Fruit fly (Drosophila melanogaster) whole organism, embryonic: ENCODE results near the gene CG34462.

Experiments
- Awh ChIP-seq: fragments of 200-800 bp; sonication (Bioruptor generic); IDR thresholded peaks from 2 replicates; pipeline ENCODE4, ENCODE4 v1.3.6; 2022; ENCODE audit warnings: missing biosample characterization, missing genetic modification characterization
- Bdp1 ChIP-seq: fragments of 200-800 bp; sonication (Bioruptor generic); optimal IDR thresholded peaks from 3 replicates; lab custom pipeline; 2016; ENCODE audit warnings: missing biosample characterization, missing genetic modification characterization
- CG10543 ChIP-seq: fragments of 200-800 bp; sonication (Bioruptor generic); optimal IDR thresholded peaks from 3 replicates; lab custom pipeline; 2017; ENCODE audit warnings: missing biosample characterization, mild to moderate bottlenecking, missing genetic modification characterization, moderate library complexity
- CG10565 ChIP-seq: fragments of 200-800 bp; sonication (Bioruptor generic); optimal IDR thresholded peaks from 3 replicates; lab custom pipeline; 2016; ENCODE audit warnings: missing biosample characterization, mild to moderate bottlenecking, missing genetic modification characterization
- CG12299 ChIP-seq: fragments of 200-800 bp; sonication (Bioruptor generic); optimal IDR thresholded peaks from 2 replicates; lab custom pipeline; 2018; ENCODE audit warnings: missing biosample characterization, mild to moderate bottlenecking, missing genetic modification characterization
- CG16779 ChIP-seq: fragments of 200-800 bp; sonication (Bioruptor generic); IDR thresholded peaks from 2 replicates; pipeline ENCODE4 v1.3.6; 2022; ENCODE audit warnings: missing biosample characterization, missing genetic modification characterization
- CG16815 ChIP-seq: fragments of 200-800 bp; sonication (Bioruptor generic); optimal IDR thresholded peaks from 3 replicates; lab custom pipeline; 2017; ENCODE audit warnings: missing biosample characterization, mild to moderate bottlenecking, missing genetic modification characterization
- CG18011 ChIP-seq: fragments of 200-800 bp; sonication (Bioruptor generic); optimal IDR thresholded peaks from 2 replicates; lab custom pipeline; 2017; ENCODE audit warnings: missing biosample characterization, missing genetic modification characterization, mild to moderate bottlenecking, moderate library complexity, missing genotype
- CG2875 ChIP-seq: fragments of 200-800 bp; sonication (Bioruptor generic); optimal IDR thresholded peaks from 2 replicates; lab custom pipeline; 2017; ENCODE audit warnings: missing biosample characterization, mild to moderate bottlenecking, missing genetic modification characterization, missing genetic modification reagents
- CG30431 ChIP-seq: fragments of 200-800 bp; sonication (Bioruptor generic); optimal IDR thresholded peaks from 2 replicates; lab custom pipeline; 2017; ENCODE audit warnings: missing biosample characterization, missing genetic modification characterization
- CG4730 ChIP-seq: fragments of 200-800 bp; sonication (Bioruptor generic); IDR thresholded peaks from 2 replicates; pipeline ENCODE4 v1.3.6; 2022; ENCODE audit warnings: missing biosample characterization, missing genetic modification characterization
- CG4854 ChIP-seq: fragments of 200-800 bp; sonication (Bioruptor generic); optimal IDR thresholded peaks from 2 replicates; lab custom pipeline; 2016; ENCODE audit warnings: missing biosample characterization, missing genetic modification characterization, inconsistent platforms
- CG6765 ChIP-seq: fragments of 200-800 bp; sonication (Bioruptor generic); optimal IDR thresholded peaks from 3 replicates; lab custom pipeline; 2017; ENCODE audit warnings: missing biosample characterization, mild to moderate bottlenecking, missing genetic modification characterization
- CG7556 ChIP-seq: fragments of 200-800 bp; sonication (Bioruptor generic); optimal IDR thresholded peaks from 2 replicates; lab custom pipeline; 2017; ENCODE audit warnings: missing biosample characterization, mild to moderate bottlenecking, missing genetic modification characterization
- CG7928 ChIP-seq: fragments of 200-800 bp; sonication (Bioruptor generic); optimal IDR thresholded peaks from 2 replicates; lab custom pipeline; 2017; ENCODE audit warnings: missing biosample characterization, mild to moderate bottlenecking, missing genetic modification characterization
- CG8924 ChIP-seq: fragments of 200-800 bp; optimal IDR thresholded peaks from 3 replicates; lab custom pipeline; 2019; ENCODE audit warnings: missing biosample characterization, mild to moderate bottlenecking, missing genetic modification characterization, moderate library complexity
- CG9215 ChIP-seq: fragments of 200-800 bp; sonication (Bioruptor generic); IDR thresholded peaks from 2 replicates; pipeline ENCODE4 v1.3.6; 2022; ENCODE audit warnings: missing biosample characterization, missing genetic modification characterization
- CG9437 ChIP-seq: fragments of 200-800 bp; sonication (Bioruptor generic); optimal IDR thresholded peaks from 2 replicates; lab custom pipeline; 2018; ENCODE audit warnings: missing biosample characterization, mild to moderate bottlenecking, missing genetic modification characterization
- CG9797 ChIP-seq: fragments of 200-800 bp; sonication (Bioruptor generic); optimal IDR thresholded peaks from 3 replicates; lab custom pipeline; 2018; ENCODE audit warnings: missing biosample characterization, mild to moderate bottlenecking, missing genetic modification characterization
- CTCF ChIP-seq: fragments of 200-800 bp; sonication (Bioruptor generic); optimal IDR thresholded peaks from 2 replicates; lab custom pipeline; 2017; ENCODE audit warnings: missing biosample characterization, mild to moderate bottlenecking, missing genetic modification characterization, moderate library complexity
- CrebB ChIP-seq: fragments of 200-800 bp; sonication (Bioruptor generic); optimal IDR thresholded peaks from 3 replicates; lab custom pipeline; 2018; ENCODE audit warnings: missing biosample characterization, mild to moderate bottlenecking, missing genetic modification characterization
- Dek ChIP-seq: fragments of 200-800 bp; sonication (Bioruptor generic); optimal IDR thresholded peaks from 3 replicates; lab custom pipeline; 2019; ENCODE audit warnings: missing biosample characterization, mild to moderate bottlenecking, missing genetic modification characterization, moderate library complexity
- Dip2 ChIP-seq: fragments of 200-800 bp; sonication (Bioruptor generic); IDR thresholded peaks from 2 replicates; pipeline ENCODE4 v1.3.6; 2022; ENCODE audit warnings: missing biosample characterization, missing genetic modification characterization
- Dll ChIP-seq: fragments of 200-800 bp; sonication (Bioruptor generic); IDR thresholded peaks from 4 replicates; pipeline ENCODE4 v1.3.6; 2022; ENCODE audit warnings: missing biosample characterization, missing genetic modification characterization; ENCODE audit not compliant: partially characterized antibody
- E2f1 ChIP-seq: fragments of 200-800 bp; sonication (Bioruptor generic); IDR thresholded peaks from 2 replicates; pipeline ENCODE4 v1.3.6; 2022; ENCODE audit warnings: missing biosample characterization, missing genetic modification characterization
- E2f2 ChIP-seq: fragments of 200-800 bp; sonication (Bioruptor generic); IDR thresholded peaks from 2 replicates; pipeline ENCODE4 v1.3.6; 2022; ENCODE audit warnings: missing biosample characterization, missing genetic modification characterization
- GATAe ChIP-seq: fragments of 200-800 bp; sonication (Bioruptor generic); conservative IDR thresholded peaks from 2 replicates; pipeline ENCODE4 v1.3.6; 2022; ENCODE audit warnings: missing biosample characterization, missing genetic modification characterization
- Hmr ChIP-seq: fragments of 200-800 bp; sonication (Bioruptor generic); optimal IDR thresholded peaks from 3 replicates; lab custom pipeline; 2017; ENCODE audit warnings: mild to moderate bottlenecking, missing biosample characterization, missing genetic modification reagents, missing genetic modification characterization
- Hr78 ChIP-seq, 2 experiments: fragments of 200-800 bp in 1 of 2; fragments of >200 bp in 1 of 2; sonication (Bioruptor generic) in 1 of 2; optimal IDR thresholded peaks; 2 replicates each; lab custom pipeline; 2017 to 2019; ENCODE audit warnings: missing biosample characterization in 2 of 2, missing genetic modification characterization in 2 of 2, mild to moderate bottlenecking in 1 of 2, moderate library complexity in 1 of 2
- NC2α ChIP-seq: fragments of 200-800 bp; sonication (Bioruptor generic); optimal IDR thresholded peaks from 2 replicates; lab custom pipeline; 2016; ENCODE audit warnings: missing biosample characterization, missing genetic modification characterization
- Nf-YA ChIP-seq: fragments of 200-800 bp; sonication (Bioruptor generic); IDR thresholded peaks from 2 replicates; pipeline ENCODE4 v1.3.6; 2022; ENCODE audit warnings: missing biosample characterization, missing genetic modification characterization
- Nf-YB ChIP-seq: fragments of 200-800 bp; sonication (Bioruptor generic); optimal IDR thresholded peaks from 3 replicates; lab custom pipeline; 2019; ENCODE audit warnings: missing biosample characterization, mild to moderate bottlenecking, missing genetic modification characterization, moderate library complexity
- Oaz ChIP-seq: fragments of 200-800 bp; sonication (Bioruptor generic); IDR thresholded peaks from 2 replicates; pipeline ENCODE4 v1.3.6; 2022; ENCODE audit warnings: missing biosample characterization, missing genetic modification characterization
- Sry-β ChIP-seq: fragments of 200-800 bp; sonication (Bioruptor generic); optimal IDR thresholded peaks from 2 replicates; lab custom pipeline; 2018; ENCODE audit warnings: missing biosample characterization, mild to moderate bottlenecking, missing genetic modification characterization, moderate library complexity
- bab2 ChIP-seq: fragments of 200-800 bp; sonication (Bioruptor generic); optimal IDR thresholded peaks from 2 replicates; lab custom pipeline; 2016; ENCODE audit warnings: missing biosample characterization, missing genetic modification characterization
- bigmax ChIP-seq: fragments of 200-800 bp; sonication (Bioruptor generic); optimal IDR thresholded peaks from 2 replicates; lab custom pipeline; 2018; ENCODE audit warnings: missing biosample characterization, mild to moderate bottlenecking, missing genetic modification characterization
- cad ChIP-seq: fragments of >200 bp; optimal IDR thresholded peaks from 2 replicates; lab custom pipeline; 2017; ENCODE audit warnings: missing biosample characterization, missing genetic modification characterization
- cato ChIP-seq: fragments of 200-800 bp; sonication (Bioruptor generic); optimal IDR thresholded peaks from 2 replicates; lab custom pipeline; 2016; ENCODE audit warnings: missing biosample characterization, missing genetic modification characterization, borderline replicate concordance
- eyg ChIP-seq: fragments of 200-800 bp; sonication (Bioruptor generic); optimal IDR thresholded peaks from 3 replicates; lab custom pipeline; 2016; ENCODE audit warnings: missing biosample characterization, missing genetic modification characterization
- gcm2 ChIP-seq: fragments of 200-800 bp; sonication (Bioruptor generic); optimal IDR thresholded peaks from 2 replicates; lab custom pipeline; 2016; ENCODE audit warnings: missing biosample characterization, missing genetic modification characterization
- gfzf ChIP-seq: fragments of 200-800 bp; sonication (Bioruptor generic); optimal IDR thresholded peaks from 2 replicates; lab custom pipeline; 2016; ENCODE audit warnings: missing biosample characterization, mild to moderate bottlenecking, missing genetic modification characterization, moderate library complexity
- jing ChIP-seq: fragments of 200-800 bp; sonication (Bioruptor generic); optimal IDR thresholded peaks from 2 replicates; lab custom pipeline; 2018; ENCODE audit warnings: missing biosample characterization, mild to moderate bottlenecking, missing genetic modification characterization
- knrl ChIP-seq: fragments of 200-800 bp; sonication (Bioruptor generic); IDR thresholded peaks from 3 replicates; pipeline ENCODE4 v1.3.6; 2022; ENCODE audit warnings: missing biosample characterization, missing genetic modification characterization; ENCODE audit not compliant: partially characterized antibody
- nom ChIP-seq: fragments of 200-800 bp; sonication (Bioruptor generic); optimal IDR thresholded peaks from 2 replicates; lab custom pipeline; 2017; ENCODE audit warnings: missing biosample characterization, missing genetic modification characterization, mild to moderate bottlenecking, moderate library complexity, missing genetic modification reagents
- p53 ChIP-seq: fragments of 200-800 bp; sonication (Bioruptor generic); optimal IDR thresholded peaks from 2 replicates; lab custom pipeline; 2016; ENCODE audit warnings: missing biosample characterization, missing genetic modification characterization
- pan ChIP-seq, 4 experiments: fragments of >200 bp in 3 of 4; fragments of 200-800 bp in 1 of 4; sonication (Bioruptor generic) in 1 of 4; optimal IDR thresholded peaks in 3 of 4; IDR thresholded peaks in 1 of 4; 2 replicates each; pipeline versions ENCODE4 v1.3.6 to Lab custom; 2017 to 2022; ENCODE audit warnings: missing biosample characterization in 2 of 4, missing genetic modification characterization in 2 of 4, mixed read lengths in 1 of 4
- pros ChIP-seq: fragments of 200-800 bp; sonication (Bioruptor generic); optimal IDR thresholded peaks from 3 replicates; lab custom pipeline; 2019; ENCODE audit warnings: missing biosample characterization, mild to moderate bottlenecking, missing genetic modification characterization, moderate library complexity
- repo ChIP-seq: fragments of 200-800 bp; sonication (Bioruptor generic); optimal IDR thresholded peaks from 2 replicates; lab custom pipeline; 2016; ENCODE audit warnings: missing biosample characterization, missing genetic modification characterization
- trh ChIP-seq: fragments of 200-800 bp; sonication (Bioruptor generic); optimal IDR thresholded peaks from 2 replicates; lab custom pipeline; 2016; ENCODE audit warnings: missing biosample characterization, missing genetic modification characterization
- tup ChIP-seq: fragments of 200-800 bp; sonication (Bioruptor generic); optimal IDR thresholded peaks from 2 replicates; lab custom pipeline; 2016; ENCODE audit warnings: missing biosample characterization, mild to moderate bottlenecking, missing genetic modification characterization, moderate library complexity
- tx ChIP-seq: fragments of 200-800 bp; sonication (Bioruptor generic); optimal IDR thresholded peaks from 2 replicates; lab custom pipeline; 2016; ENCODE audit warnings: missing biosample characterization, missing genetic modification characterization

CG34462 gene

dm6 chr3L:8303912-8304311 is 24.5 kb upstream of the CG34462 start, which contains the start of the genes CG7194 and Sbp2 (continued):
- no peak for TF ChIP-seq jing (GFP tag; lab: Kevin White, UChicago)
- no peak for TF ChIP-seq CG18011 (GFP tag; lab: Kevin White, UChicago)
- TF ChIP-seq gcm2 (GFP tag; lab: Kevin White, UChicago) = no peak
- no peak for TF ChIP-seq Nf-YA (GFP tag; lab: Robert Waterston, UW)
- TF ChIP-seq Bdp1 (GFP tag; lab: Kevin White, UChicago) = no peak
- TF ChIP-seq pros (GFP tag; lab: Kevin White, UChicago) = no peak
- no peak for TF ChIP-seq CG16815 (GFP tag; lab: Kevin White, UChicago)
- no peak for TF ChIP-seq GATAe (GFP tag; lab: Robert Waterston, UW)
- TF ChIP-seq CG10543 = no peak
- TF ChIP-seq CG6765 (GFP tag; lab: Kevin White, UChicago) = no peak
- no peak for TF ChIP-seq p53 (GFP tag; lab: Kevin White, UChicago)
- no peak for TF ChIP-seq cad (GFP tag; lab: Kevin White, UChicago)
- no peak for TF ChIP-seq CG2875 (GFP tag; lab: Kevin White, UChicago)
- TF ChIP-seq repo (GFP tag; lab: Kevin White, UChicago) = no peak
- TF ChIP-seq eyg (GFP tag; lab: Kevin White, UChicago) = no peak
- TF ChIP-seq CG9797 (GFP tag; lab: Kevin White, UChicago) = no peak
- TF ChIP-seq tup (GFP tag; lab: Kevin White, UChicago) = no peak
- TF ChIP-seq Awh (GFP tag; lab: Robert Waterston, UW) = no peak
- TF ChIP-seq CG9437 = peak; percentile 65
- no peak for TF ChIP-seq knrl (GFP tag; lab: Robert Waterston, UW)
- no peak for TF ChIP-seq Dip2 (GFP tag; lab: Robert Waterston, UW)
- no peak for TF ChIP-seq Hr78 (GFP tag; optimal IDR thresholded peaks at IDR 0.05; lab: Kevin White, UChicago)
- no peak for TF ChIP-seq CG4730 (GFP tag; lab: Robert Waterston, UW)
- no peak for TF ChIP-seq CG4854 (GFP tag; lab: Kevin White, UChicago)
- TF ChIP-seq Oaz = no peak
- no peak for TF ChIP-seq Dek
- no peak for TF ChIP-seq cato (GFP tag; lab: Kevin White, UChicago)
- TF ChIP-seq tx = no peak
- TF ChIP-seq nom (GFP tag; lab: Kevin White, UChicago) = peak; percentile 1
- no peak for TF ChIP-seq CG9215 (GFP tag; lab: Robert Waterston, UW)
- no peak for TF ChIP-seq pan (optimal IDR thresholded peaks at IDR 0.05; lab: Kevin White, UChicago)
- TF ChIP-seq pan (GFP tag; optimal IDR thresholded peaks at IDR 0.05 in 1 of 2, IDR thresholded peaks at IDR 0.05 in 1 of 2) = peak in 1 of 2 experiments; percentile 15
- TF ChIP-seq Sry-β (GFP tag; lab: Kevin White, UChicago) = peak; percentile 44
- TF ChIP-seq CG12299 (tag; lab: Kevin White, UChicago) = no peak
- TF ChIP-seq bab2 = no peak
- TF ChIP-seq CG16779 (GFP tag; lab: Robert Waterston, UW) = no peak
- TF ChIP-seq CrebB (tag; lab: Kevin White, UChicago) = no peak
- TF ChIP-seq CTCF = peak; percentile 47
- no peak for TF ChIP-seq E2f1
- TF ChIP-seq Hmr (GFP tag; lab: Kevin White, UChicago) = no peak
- TF ChIP-seq Nf-YB (GFP tag; lab: Kevin White, UChicago) = no peak
- TF ChIP-seq CG30431 = no peak
- no peak for TF ChIP-seq CG8924 (tag; lab: Kevin White, UChicago)
- peak; percentile 37; the same call in 1 of the 4 replicates for TF ChIP-seq Dll (GFP tag; lab: Robert Waterston, UW)
- no peak for TF ChIP-seq bigmax (GFP tag; lab: Kevin White, UChicago)
- no peak for TF ChIP-seq trh (GFP tag; lab: Kevin White, UChicago)
- peak; percentile 16 for TF ChIP-seq gfzf (GFP tag; lab: Kevin White, UChicago)
- no peak for TF ChIP-seq CG7556
- no peak for TF ChIP-seq CG10565 (GFP tag; lab: Kevin White, UChicago)
- peak; percentile 69 for TF ChIP-seq E2f2 (GFP tag; lab: Robert Waterston, UW)
- no peak for TF ChIP-seq NC2α (GFP tag; lab: Kevin White, UChicago)
- TF ChIP-seq CG7928 (GFP tag; lab: Kevin White, UChicago) = no peak
- TF ChIP-seq, all 482 proteins: peak for 29
